Worm (Caenorhabditis elegans): Measurements from ENCODE around the gene rps-22.

Gene rps-22

DNA sequence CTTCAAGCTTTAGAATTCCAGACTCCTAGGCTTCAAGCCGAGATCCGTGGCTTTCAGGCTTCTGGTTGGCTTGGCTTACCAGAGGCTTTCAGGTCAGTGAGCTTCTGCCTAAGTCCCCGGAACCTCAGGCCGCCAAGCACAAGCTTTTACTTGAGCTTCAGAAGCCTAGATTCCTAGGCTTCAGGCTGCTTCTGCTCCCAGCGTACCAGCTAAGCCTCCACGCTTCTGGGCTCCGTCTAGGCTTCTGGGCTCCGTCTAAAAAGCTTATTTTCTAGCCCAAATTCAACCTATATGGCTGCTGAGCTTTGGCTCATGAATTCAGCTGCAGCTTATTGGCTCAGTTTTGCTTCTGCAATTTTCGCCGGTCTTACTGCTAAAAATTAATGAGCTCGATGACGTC lies 24.5 kb upstream of the rps-22 start:
- TF ChIP-seq ref-1 (GFP tag; conservative IDR thresholded peaks at IDR 0.05) (no peak), ztf-29 (GFP tag; IDR thresholded peaks at IDR 0.05) (no peak), cog-1 (tag; optimal IDR thresholded peaks at IDR 0.05) (no peak), flt-1 (GFP tag; IDR thresholded peaks at IDR 0.05) (no peak), med-1 (GFP tag; optimal IDR thresholded peaks at IDR 0.05; ENCODE audit: insufficient read depth) (no peak), tab-1 (GFP tag; IDR thresholded peaks at IDR 0.05) (no peak)

DNA sequence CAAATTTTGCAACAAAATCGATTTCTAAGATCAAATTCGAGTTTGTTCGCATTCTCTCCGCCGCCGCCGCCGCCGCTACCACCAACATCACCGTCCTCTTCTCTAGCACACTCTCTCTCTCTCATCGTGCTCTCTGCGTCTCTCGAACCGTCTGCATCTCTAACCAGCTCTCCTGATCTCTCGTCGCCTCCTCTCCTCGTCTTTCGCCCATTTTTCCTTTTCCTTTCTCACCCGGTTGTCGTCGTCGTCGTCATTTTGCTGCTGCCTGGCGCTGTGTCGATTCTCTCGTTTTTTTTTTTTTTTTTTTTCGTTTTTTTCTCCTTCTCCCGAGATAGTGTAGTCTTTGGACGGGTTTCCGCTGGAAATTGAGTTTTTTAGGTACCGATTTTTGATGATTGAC lies 23.9 kb upstream of the rps-22 start:
- no peak for TF ChIP-seq tab-1 (GFP tag; IDR thresholded peaks at IDR 0.05)
- TF ChIP-seq med-1 (GFP tag; optimal IDR thresholded peaks at IDR 0.05; ENCODE audit: insufficient read depth) = no peak
- TF ChIP-seq cog-1 (tag; optimal IDR thresholded peaks at IDR 0.05) = peak; percentile 5
- peak; percentile 64; the same call in 1 of the 2 replicates for TF ChIP-seq flt-1 (GFP tag; IDR thresholded peaks at IDR 0.05)

DNA sequence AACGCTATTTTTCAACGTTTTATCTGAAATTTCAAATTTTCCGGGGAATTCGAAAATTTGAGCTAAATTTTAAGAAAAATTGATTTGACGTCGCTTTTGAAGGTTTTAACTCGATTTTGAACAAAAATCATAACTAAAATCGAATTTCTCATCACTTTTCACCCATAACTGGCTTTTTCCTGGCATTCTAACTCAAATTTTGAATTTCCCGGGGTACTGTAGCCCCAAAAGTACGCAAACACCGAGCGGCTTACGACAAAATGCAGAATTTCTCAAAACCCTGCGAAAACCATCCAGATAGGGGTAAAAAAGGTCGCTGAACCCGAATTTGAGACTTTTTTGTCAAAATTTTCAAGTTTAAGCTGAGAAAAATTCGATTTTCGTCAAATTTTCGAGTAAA lies 23.1 kb upstream of the rps-22 start:
- TF ChIP-seq ref-1 (GFP tag; conservative IDR thresholded peaks at IDR 0.05) = no peak
- TF ChIP-seq T22C8.4 (GFP tag; IDR thresholded peaks at IDR 0.05) = no peak
- no peak for TF ChIP-seq klf-2 (GFP tag; conservative IDR thresholded peaks at IDR 0.05)
- no peak for TF ChIP-seq ztf-23 (GFP tag; IDR thresholded peaks at IDR 0.05)
- TF ChIP-seq flt-1 (GFP tag; IDR thresholded peaks at IDR 0.05) = no peak
- TF ChIP-seq cog-1 (tag; optimal IDR thresholded peaks at IDR 0.05) = no peak
- TF ChIP-seq med-1 (GFP tag; optimal IDR thresholded peaks at IDR 0.05; ENCODE audit: insufficient read depth) = no peak
- no peak for TF ChIP-seq tab-1 (GFP tag; IDR thresholded peaks at IDR 0.05)
- no peak for TF ChIP-seq ztf-29 (GFP tag; IDR thresholded peaks at IDR 0.05)

DNA sequence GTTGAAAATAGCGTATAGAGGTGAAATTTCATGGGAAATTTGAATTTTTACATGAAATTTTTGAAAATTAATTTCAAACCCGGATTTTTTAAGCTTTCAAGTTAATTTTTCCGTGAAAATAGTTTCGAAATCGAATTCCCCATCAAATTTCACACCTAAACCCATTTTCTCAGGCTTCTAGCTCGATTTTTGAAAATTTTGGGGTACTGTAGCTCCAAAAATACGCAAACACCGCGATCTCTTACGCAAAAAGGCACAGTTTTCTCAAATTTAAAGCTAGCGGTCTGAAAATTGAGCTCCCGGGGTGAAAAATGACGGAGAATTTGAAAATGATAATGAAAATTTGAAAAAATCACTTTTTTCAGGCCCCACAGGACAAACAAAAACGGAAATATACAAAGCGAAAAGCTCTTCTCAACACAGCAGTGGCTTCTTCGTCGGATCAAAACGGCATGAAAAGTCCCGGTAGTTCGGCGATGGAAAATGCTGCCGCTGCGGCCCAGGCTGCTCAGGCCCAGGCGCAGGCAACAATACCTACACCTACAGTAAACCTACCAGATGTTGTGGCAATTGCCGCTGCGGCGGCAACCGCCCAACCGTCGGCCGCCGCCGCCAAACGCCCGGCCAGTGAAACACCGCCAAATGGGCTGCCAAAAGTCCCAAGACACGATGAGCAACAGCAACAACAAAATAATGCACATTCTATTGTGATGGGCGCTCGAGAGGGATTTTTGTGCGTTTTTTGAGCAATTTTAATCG lies 21.4 kb upstream of the rps-22 start:
- TF ChIP-seq klf-2 (GFP tag; conservative IDR thresholded peaks at IDR 0.05) (no peak), tab-1 (GFP tag; IDR thresholded peaks at IDR 0.05) (no peak), med-1 (GFP tag; optimal IDR thresholded peaks at IDR 0.05; ENCODE audit: insufficient read depth) (no peak), T22C8.4 (GFP tag; IDR thresholded peaks at IDR 0.05) (no peak), ztf-23 (GFP tag; IDR thresholded peaks at IDR 0.05) (no peak), cog-1 (tag; optimal IDR thresholded peaks at IDR 0.05) (no peak), flt-1 (GFP tag; IDR thresholded peaks at IDR 0.05) (no peak), ztf-29 (GFP tag; IDR thresholded peaks at IDR 0.05) (no peak), ref-1 (GFP tag; conservative IDR thresholded peaks at IDR 0.05) (no peak)

DNA sequence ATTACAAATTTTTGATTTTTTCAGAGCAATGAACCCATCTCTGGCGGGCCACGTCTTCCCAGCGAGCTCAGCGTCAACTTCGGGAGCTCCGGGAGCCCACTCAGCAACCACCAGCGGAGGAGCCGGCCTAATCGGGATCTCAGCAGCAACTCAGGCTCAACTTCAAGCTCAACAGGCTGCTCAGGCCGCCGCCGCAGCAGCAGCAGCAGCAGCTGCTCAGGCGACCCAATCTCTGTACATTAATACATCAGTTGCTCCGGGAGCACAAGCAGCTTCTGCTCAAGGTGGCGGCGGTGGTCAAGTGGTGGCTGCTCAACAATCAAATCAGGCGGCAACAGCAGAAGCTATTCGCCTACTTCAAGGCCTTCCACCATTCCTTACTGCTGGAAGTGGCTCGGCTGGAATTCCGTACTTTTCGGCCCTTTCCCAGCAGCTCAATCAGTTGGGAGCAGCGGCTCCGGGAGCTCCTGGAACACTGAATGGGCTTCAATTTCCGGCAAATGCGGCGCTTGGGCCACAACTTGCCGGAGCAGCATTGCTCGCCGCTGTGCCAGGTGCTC lies 19.5 kb upstream of the rps-22 start:
- TF ChIP-seq klf-2 (GFP tag; conservative IDR thresholded peaks at IDR 0.05) (no peak), ztf-29 (GFP tag; IDR thresholded peaks at IDR 0.05) (no peak), ztf-23 (GFP tag; IDR thresholded peaks at IDR 0.05) (no peak), med-1 (GFP tag; optimal IDR thresholded peaks at IDR 0.05; ENCODE audit: insufficient read depth) (no peak), ref-1 (GFP tag; conservative IDR thresholded peaks at IDR 0.05) (no peak), flt-1 (GFP tag; IDR thresholded peaks at IDR 0.05) (no peak), cog-1 (tag; optimal IDR thresholded peaks at IDR 0.05) (no peak), tab-1 (GFP tag; IDR thresholded peaks at IDR 0.05) (no peak), T22C8.4 (GFP tag; IDR thresholded peaks at IDR 0.05) (no peak)

DNA sequence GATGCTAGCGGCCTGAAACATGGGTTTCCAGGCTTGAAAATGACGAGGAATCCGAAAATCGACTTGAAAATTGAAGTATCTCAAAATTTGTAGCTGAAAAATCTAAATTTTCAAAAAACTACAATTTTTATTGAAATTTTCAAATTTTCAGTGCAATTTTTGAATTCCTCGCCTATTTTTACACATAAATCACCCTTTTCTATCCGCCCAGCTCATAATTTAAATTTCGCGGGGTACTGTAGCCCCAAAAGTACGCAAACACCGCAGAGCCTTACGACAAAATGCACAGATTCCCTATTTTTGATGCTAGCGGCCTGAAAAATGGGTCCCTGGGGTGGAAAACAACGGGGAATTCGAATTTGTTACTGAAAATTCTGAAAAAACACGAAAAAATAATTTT lies 18.8 kb upstream of the rps-22 start:
- no peak for TF ChIP-seq ztf-23 (GFP tag; IDR thresholded peaks at IDR 0.05)
- no peak for TF ChIP-seq klf-2 (GFP tag; conservative IDR thresholded peaks at IDR 0.05)
- no peak for TF ChIP-seq tab-1 (GFP tag; IDR thresholded peaks at IDR 0.05)
- no peak for TF ChIP-seq T22C8.4 (GFP tag; IDR thresholded peaks at IDR 0.05)
- TF ChIP-seq cog-1 (tag; optimal IDR thresholded peaks at IDR 0.05) = no peak
- no peak for TF ChIP-seq ref-1 (GFP tag; conservative IDR thresholded peaks at IDR 0.05)
- no peak for TF ChIP-seq med-1 (GFP tag; optimal IDR thresholded peaks at IDR 0.05; ENCODE audit: insufficient read depth)
- TF ChIP-seq ztf-29 (GFP tag; IDR thresholded peaks at IDR 0.05) = no peak
- TF ChIP-seq flt-1 (GFP tag; IDR thresholded peaks at IDR 0.05) = no peak

DNA sequence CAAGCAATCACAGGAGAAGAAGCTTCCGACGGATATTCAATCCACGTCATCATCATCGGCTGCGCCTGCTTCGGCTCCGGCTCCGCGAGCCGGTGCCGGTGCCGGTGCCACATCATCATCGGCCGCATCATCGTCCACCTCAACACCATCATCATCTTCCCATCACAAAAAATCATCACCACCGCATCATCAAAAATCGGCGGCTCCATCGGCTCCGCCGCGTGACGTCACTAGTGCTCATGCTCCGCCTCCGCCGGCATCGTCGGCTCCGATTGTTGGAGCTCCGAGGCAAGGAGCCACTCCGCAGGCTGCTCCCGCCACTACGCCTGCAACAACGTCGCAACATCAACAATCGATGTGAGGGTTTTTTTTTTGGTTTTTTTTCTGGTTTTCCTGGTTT lies 18.3 kb upstream of the rps-22 start:
- TF ChIP-seq flt-1 (GFP tag; IDR thresholded peaks at IDR 0.05) = no peak
- TF ChIP-seq ztf-23 (GFP tag; IDR thresholded peaks at IDR 0.05) = no peak
- TF ChIP-seq ref-1 (GFP tag; conservative IDR thresholded peaks at IDR 0.05) = no peak
- TF ChIP-seq klf-2 (GFP tag; conservative IDR thresholded peaks at IDR 0.05) = no peak
- TF ChIP-seq ztf-29 (GFP tag; IDR thresholded peaks at IDR 0.05) = no peak
- no peak; the same call in 1 of the 2 replicates for TF ChIP-seq tab-1 (GFP tag; IDR thresholded peaks at IDR 0.05)
- TF ChIP-seq cog-1 (tag; optimal IDR thresholded peaks at IDR 0.05) = no peak
- TF ChIP-seq med-1 (GFP tag; optimal IDR thresholded peaks at IDR 0.05; ENCODE audit: insufficient read depth) = no peak
- no peak for TF ChIP-seq T22C8.4 (GFP tag; IDR thresholded peaks at IDR 0.05)

DNA sequence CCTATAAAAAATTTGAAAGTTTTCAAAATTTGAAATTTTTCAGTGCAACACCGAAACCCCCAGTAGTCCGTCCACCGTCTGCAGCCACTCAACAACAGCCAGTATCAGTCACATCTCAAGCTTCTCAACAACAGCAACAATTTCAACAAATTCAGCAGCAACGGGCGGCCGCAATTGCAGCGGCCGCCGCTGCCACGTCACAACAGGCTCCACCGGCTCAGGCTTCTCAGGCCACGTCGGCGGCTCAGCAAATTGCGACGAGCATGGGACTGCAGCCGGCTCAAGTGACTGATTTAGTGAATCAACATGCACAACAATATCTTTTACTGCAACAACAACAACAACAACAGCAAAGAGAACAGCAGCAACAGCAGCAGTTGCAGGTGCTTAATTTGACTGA lies 16.2 kb upstream of the rps-22 start:
- TF ChIP-seq tab-1 (GFP tag; IDR thresholded peaks at IDR 0.05) (no peak), ztf-29 (GFP tag; IDR thresholded peaks at IDR 0.05) (no peak), flt-1 (GFP tag; IDR thresholded peaks at IDR 0.05) (no peak), cog-1 (tag; optimal IDR thresholded peaks at IDR 0.05) (no peak), ztf-23 (GFP tag; IDR thresholded peaks at IDR 0.05) (no peak), ref-1 (GFP tag; conservative IDR thresholded peaks at IDR 0.05) (no peak), med-1 (GFP tag; optimal IDR thresholded peaks at IDR 0.05; ENCODE audit: insufficient read depth) (no peak)

DNA sequence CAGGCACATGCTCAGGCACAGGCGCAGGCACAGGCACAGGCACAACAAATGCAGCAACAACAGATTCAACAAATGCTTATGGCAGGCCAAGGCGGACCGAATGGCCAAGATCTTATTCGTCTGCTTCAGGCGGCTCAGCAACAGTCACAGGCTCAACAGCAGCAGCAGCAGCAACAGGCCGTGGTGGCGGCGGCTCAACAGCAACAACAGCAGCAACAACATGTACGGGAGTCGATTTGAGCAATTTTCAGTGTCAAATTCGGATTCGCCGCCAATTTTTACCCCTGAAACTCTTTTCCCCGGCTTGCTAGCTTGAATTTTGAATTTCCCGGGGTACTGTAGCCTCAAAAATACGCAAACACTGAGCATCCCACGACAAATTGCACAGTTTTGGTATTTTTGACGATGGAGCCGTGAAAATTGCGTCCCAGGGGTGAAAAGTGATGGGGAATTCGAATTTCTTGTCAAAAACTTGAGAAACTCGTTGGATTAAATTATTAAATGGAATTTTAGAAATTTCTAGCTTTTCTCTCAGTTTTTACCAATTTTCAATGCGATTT lies 12.4 kb upstream of the rps-22 start:
- TF ChIP-seq tab-1 (GFP tag; IDR thresholded peaks at IDR 0.05) (no peak), ref-1 (GFP tag; conservative IDR thresholded peaks at IDR 0.05) (no peak), ztf-29 (GFP tag; IDR thresholded peaks at IDR 0.05) (no peak), klf-2 (GFP tag; conservative IDR thresholded peaks at IDR 0.05) (no peak), flt-1 (GFP tag; IDR thresholded peaks at IDR 0.05) (no peak), cog-1 (tag; optimal IDR thresholded peaks at IDR 0.05) (no peak), ztf-23 (GFP tag; IDR thresholded peaks at IDR 0.05) (no peak), T22C8.4 (GFP tag; IDR thresholded peaks at IDR 0.05) (no peak), med-1 (GFP tag; optimal IDR thresholded peaks at IDR 0.05; ENCODE audit: insufficient read depth) (no peak)
